ENCODE assay signal across 5 worm cellular contexts in genomic region chrIII:831961-832360, ce11.
TF ChIP-seq lines count a peak whose summit lies in the region.

ceeh-1 (minus strand) TSS chrIII:832277.

TF ChIP-seq in whole organism, L1 larva, 84 proteins besides CTCF, POLR2A, EP300 and RAD21:
- TF ChIP-seq lin-35 (GFP tag; optimal IDR thresholded peaks at IDR 0.05; lab: Kevin White, UChicago): no peak
- no peak for TF ChIP-seq nhr-47 (tag; optimal IDR thresholded peaks at IDR 0.05; lab: Kevin White, UChicago)
- peak in 1 of 6 experiments; percentile 27 for TF ChIP-seq elt-3 (tag; optimal IDR thresholded peaks at IDR 0.05; lab: Kevin White, UChicago)
- peak; percentile 45 for TF ChIP-seq nhr-85 (tag; lab: Kevin White, UChicago)
- TF ChIP-seq nhr-20 (tag; optimal IDR thresholded peaks at IDR 0.05; lab: Kevin White, UChicago): peak; percentile 3
- TF ChIP-seq lin-14 (GFP tag; optimal IDR thresholded peaks at IDR 0.05; lab: Kevin White, UChicago): peak; percentile 47
- TF ChIP-seq lin-39 (tag; optimal IDR thresholded peaks at IDR 0.05; lab: Kevin White, UChicago): no peak
- TF ChIP-seq lsy-2 (tag; optimal IDR thresholded peaks at IDR 0.05; lab: Kevin White, UChicago): peak in 1 of 2 experiments; percentile 13
- no peak for TF ChIP-seq fkh-10 (GFP tag; optimal IDR thresholded peaks at IDR 0.05; lab: Kevin White, UChicago)

TF ChIP-seq in whole organism, L2 larva, 48 proteins besides CTCF, POLR2A, EP300 and RAD21:
- TF ChIP-seq fos-1 (tag; optimal IDR thresholded peaks at IDR 0.05; lab: Kevin White, UChicago) (peak; percentile 32), nhr-21 (tag; optimal IDR thresholded peaks at IDR 0.05; lab: Kevin White, UChicago) (no peak)
TF ChIP-seq in whole organism, L2 larva: peak in this region for 1.

TF ChIP-seq in whole organism, L3 larva, 47 proteins besides CTCF, POLR2A, EP300 and RAD21:
- TF ChIP-seq eor-1 (tag; optimal IDR thresholded peaks at IDR 0.05; lab: Kevin White, UChicago) (no peak), egl-27 (tag; optimal IDR thresholded peaks at IDR 0.05; lab: Kevin White, UChicago) (no peak), elt-2 (tag; optimal IDR thresholded peaks at IDR 0.05; lab: Kevin White, UChicago) (peak; percentile 29), fkh-10 (GFP tag; optimal IDR thresholded peaks at IDR 0.05; lab: Kevin White, UChicago) (no peak)

TF ChIP-seq in whole organism, L4 larva, 104 proteins besides CTCF, POLR2A, EP300 and RAD21:
- TF ChIP-seq daf-8 (GFP tag; IDR thresholded peaks at IDR 0.05; lab: Robert Waterston, UW) (no peak), ctbp-1 (GFP tag; IDR thresholded peaks at IDR 0.05; lab: Robert Waterston, UW) (no peak), pqm-1 (tag; optimal IDR thresholded peaks at IDR 0.05; lab: Kevin White, UChicago) (peak; percentile 30), dve-1 (tag; optimal IDR thresholded peaks at IDR 0.05; lab: Kevin White, UChicago; ENCODE audit: insufficient read depth) (no peak), nhr-77 (tag; optimal IDR thresholded peaks at IDR 0.05; lab: Kevin White, UChicago) (peak; percentile 4), ztf-11 (tag; optimal IDR thresholded peaks at IDR 0.05; lab: Kevin White, UChicago) (no peak), spr-3 (GFP tag; optimal IDR thresholded peaks at IDR 0.05; lab: Kevin White, UChicago) (no peak), ztf-7 (tag; optimal IDR thresholded peaks at IDR 0.05; lab: Kevin White, UChicago) (no peak), lin-13 (GFP tag; optimal IDR thresholded peaks at IDR 0.05; lab: Kevin White, UChicago) (no peak), T26A8.4 (GFP tag; IDR thresholded peaks at IDR 0.05; lab: Robert Waterston, UW) (no peak), nhr-111 (GFP tag; optimal IDR thresholded peaks at IDR 0.05; lab: Kevin White, UChicago) (no peak), ceh-44 (GFP tag; IDR thresholded peaks at IDR 0.05; lab: Robert Waterston, UW) (no peak), fos-1 (tag; optimal IDR thresholded peaks at IDR 0.05; lab: Kevin White, UChicago) (no peak), hlh-11 (tag; optimal IDR thresholded peaks at IDR 0.05; lab: Kevin White, UChicago) (peak; percentile 12), dmd-6 (GFP tag; IDR thresholded peaks at IDR 0.05; lab: Robert Waterston, UW) (peak; percentile 20; the same call in 1 of the 2 replicates), fkh-10 (GFP tag; optimal IDR thresholded peaks at IDR 0.05; lab: Kevin White, UChicago) (no peak), Y75B8A.6 (GFP tag; IDR thresholded peaks at IDR 0.05; lab: Robert Waterston, UW) (no peak), madf-9 (GFP tag; conservative IDR thresholded peaks at IDR 0.05; lab: Robert Waterston, UW) (no peak), nhr-42 (GFP tag; IDR thresholded peaks at IDR 0.05; lab: Robert Waterston, UW) (no peak), unc-39 (tag; optimal IDR thresholded peaks at IDR 0.05; lab: Kevin White, UChicago) (no peak), egl-43 (GFP tag; IDR thresholded peaks at IDR 0.05; lab: Robert Waterston, UW) (no peak), mxl-3 (GFP tag; optimal IDR thresholded peaks at IDR 0.05; lab: Kevin White, UChicago) (peak; percentile 22), lin-1 (GFP tag; IDR thresholded peaks at IDR 0.05; lab: Robert Waterston, UW) (no peak), lin-29 (GFP tag; IDR thresholded peaks at IDR 0.05; lab: Robert Waterston, UW) (no peak), arid-1 (GFP tag; conservative IDR thresholded peaks at IDR 0.05; lab: Robert Waterston, UW) (no peak), hmg-1.1 (GFP tag; IDR thresholded peaks at IDR 0.05; lab: Robert Waterston, UW) (no peak), unc-62 (GFP tag; optimal IDR thresholded peaks at IDR 0.05 in 1 of 2; lab: Kevin White, UChicago) (peak in 1 of 2 experiments; percentile 15), unc-62 (tag; optimal IDR thresholded peaks at IDR 0.05; lab: Kevin White, UChicago) (no peak), dmd-8 (GFP tag; IDR thresholded peaks at IDR 0.05; lab: Robert Waterston, UW) (no peak), mes-2 (tag; optimal IDR thresholded peaks at IDR 0.05; lab: Kevin White, UChicago; ENCODE audit: poor library complexity, severe bottlenecking) (no peak), egl-27 (tag; optimal IDR thresholded peaks at IDR 0.05; lab: Kevin White, UChicago) (no peak), madf-5 (GFP tag; IDR thresholded peaks at IDR 0.05; lab: Robert Waterston, UW) (no peak), F44E2.7 (GFP tag; IDR thresholded peaks at IDR 0.05; lab: Robert Waterston, UW) (no peak), lsy-2 (tag; optimal IDR thresholded peaks at IDR 0.05; lab: Kevin White, UChicago) (peak in 1 of 2 experiments; percentile 4), dpl-1 (GFP tag; optimal IDR thresholded peaks at IDR 0.05; lab: Kevin White, UChicago) (no peak), mep-1 (tag; optimal IDR thresholded peaks at IDR 0.05; lab: Kevin White, UChicago) (no peak), nhr-28 (tag; optimal IDR thresholded peaks at IDR 0.05; lab: Kevin White, UChicago) (peak; percentile 100), aly-2 (tag; optimal IDR thresholded peaks at IDR 0.05; lab: Kevin White, UChicago) (no peak), aha-1 (tag; lab: Kevin White, UChicago) (no peak), ceh-62 (tag; optimal IDR thresholded peaks at IDR 0.05; lab: Kevin White, UChicago) (no peak), cey-2 (tag; optimal IDR thresholded peaks at IDR 0.05; lab: Kevin White, UChicago; ENCODE audit: borderline replicate concordance, insufficient read depth) (no peak)

TF ChIP-seq in whole organism, young adult, 124 proteins besides CTCF, POLR2A, EP300 and RAD21:
- no peak for TF ChIP-seq nfyb-1 (GFP tag; IDR thresholded peaks at IDR 0.05; lab: Robert Waterston, UW)
- no peak for TF ChIP-seq ceh-58 (GFP tag; IDR thresholded peaks at IDR 0.05; lab: Robert Waterston, UW)
- no peak for TF ChIP-seq ekl-4 (GFP tag; IDR thresholded peaks at IDR 0.05; lab: Robert Waterston, UW)
- no peak for TF ChIP-seq dpff-1 (tag; optimal IDR thresholded peaks at IDR 0.05; lab: Kevin White, UChicago)
- TF ChIP-seq ceh-27 (GFP tag; optimal IDR thresholded peaks at IDR 0.05; lab: Kevin White, UChicago): no peak
- TF ChIP-seq D2030.7 (GFP tag; IDR thresholded peaks at IDR 0.05; lab: Robert Waterston, UW): no peak
- no peak for TF ChIP-seq gei-17 (GFP tag; optimal IDR thresholded peaks at IDR 0.05; lab: Kevin White, UChicago)
- TF ChIP-seq mel-28 (tag; optimal IDR thresholded peaks at IDR 0.05; lab: Kevin White, UChicago; ENCODE audit: borderline replicate concordance): no peak
- TF ChIP-seq F49E8.2 (tag; optimal IDR thresholded peaks at IDR 0.05; lab: Kevin White, UChicago; ENCODE audit: insufficient read depth): no peak
- TF ChIP-seq madf-8 (GFP tag; conservative IDR thresholded peaks at IDR 0.05; lab: Robert Waterston, UW): no peak
- no peak for TF ChIP-seq madf-3 (GFP tag; IDR thresholded peaks at IDR 0.05; lab: Robert Waterston, UW)
- no peak for TF ChIP-seq ztf-6 (GFP tag; IDR thresholded peaks at IDR 0.05; lab: Robert Waterston, UW)
- no peak for TF ChIP-seq lin-54 (GFP tag; optimal IDR thresholded peaks at IDR 0.05; lab: Kevin White, UChicago)
- no peak for TF ChIP-seq F10E7.11 (tag; optimal IDR thresholded peaks at IDR 0.05; lab: Kevin White, UChicago)
- TF ChIP-seq pha-4 (tag; optimal IDR thresholded peaks at IDR 0.05; lab: Kevin White, UChicago): no peak
- TF ChIP-seq cebp-1 (GFP tag; IDR thresholded peaks at IDR 0.05; lab: Robert Waterston, UW): no peak
- peak; percentile 7 for TF ChIP-seq cebp-1 (tag; optimal IDR thresholded peaks at IDR 0.05; lab: Kevin White, UChicago)
- TF ChIP-seq nhr-80 (tag; optimal IDR thresholded peaks at IDR 0.05; lab: Kevin White, UChicago): peak; percentile 20
- TF ChIP-seq somi-1 (GFP tag; optimal IDR thresholded peaks at IDR 0.05; lab: Kevin White, UChicago): no peak
- TF ChIP-seq B0336.3 (GFP tag; IDR thresholded peaks at IDR 0.05; lab: Robert Waterston, UW): 0 out of 2 replicates have a peak, but pooled peaks have one; percentile 13
- TF ChIP-seq rpc-1 (optimal IDR thresholded peaks at IDR 0.05; lab: Kevin White, UChicago): no peak
- TF ChIP-seq rpc-1 (tag; optimal IDR thresholded peaks at IDR 0.05; lab: Kevin White, UChicago): no peak
- no peak for TF ChIP-seq F57C9.4 (tag; optimal IDR thresholded peaks at IDR 0.05; lab: Kevin White, UChicago)
- TF ChIP-seq akir-1 (GFP tag; optimal IDR thresholded peaks at IDR 0.05; lab: Kevin White, UChicago): no peak
- TF ChIP-seq T26A5.8 (tag; optimal IDR thresholded peaks at IDR 0.05; lab: Kevin White, UChicago): no peak
TF ChIP-seq in whole organism, young adult: peak in this region for 3.
